Fruit fly (Drosophila melanogaster): Measurements from ENCODE around the gene Papst2.

The Papst2 gene

dm6 chr3L:17004218-17004759 is 38.3 kb upstream of the Papst2 start (continued):
- no peak for TF ChIP-seq CG15479 (GFP tag; optimal IDR thresholded peaks at IDR 0.05)
- TF ChIP-seq fru (optimal IDR thresholded peaks at IDR 0.05): no peak
- peak; percentile 84 for TF ChIP-seq Dad (GFP tag; optimal IDR thresholded peaks at IDR 0.05)
- peak; percentile 80 for TF ChIP-seq E2f1 (GFP tag; IDR thresholded peaks at IDR 0.05)
- TF ChIP-seq CG11456 (GFP tag; IDR thresholded peaks at IDR 0.05): peak; percentile 71
- peak; percentile 86 for TF ChIP-seq CG11093 (GFP tag; IDR thresholded peaks at IDR 0.05)
- TF ChIP-seq CG1832 (GFP tag; optimal IDR thresholded peaks at IDR 0.05): peak; percentile 28
- TF ChIP-seq CG10543 (GFP tag; optimal IDR thresholded peaks at IDR 0.05): peak; percentile 67
- peak; percentile 78 for TF ChIP-seq da (GFP tag; optimal IDR thresholded peaks at IDR 0.05)
- TF ChIP-seq CG8388 (GFP tag; optimal IDR thresholded peaks at IDR 0.05): peak; percentile 83
- TF ChIP-seq prd (optimal IDR thresholded peaks at IDR 0.05): no peak
- peak; percentile 90 for TF ChIP-seq prd (GFP tag; IDR thresholded peaks at IDR 0.05)
- peak; percentile 79 for TF ChIP-seq CG10979 (tag; optimal IDR thresholded peaks at IDR 0.05)
- peak; percentile 51 for TF ChIP-seq NC2β (GFP tag; optimal IDR thresholded peaks at IDR 0.05)
- peak; percentile 49 for TF ChIP-seq grn (GFP tag; optimal IDR thresholded peaks at IDR 0.05)
- peak; percentile 86 for TF ChIP-seq Atf6 (GFP tag; IDR thresholded peaks at IDR 0.05)
- peak; percentile 91 for TF ChIP-seq CG18599 (GFP tag; optimal IDR thresholded peaks at IDR 0.05)
- peak; percentile 72 for TF ChIP-seq D19B (GFP tag; optimal IDR thresholded peaks at IDR 0.05)
- TF ChIP-seq Oli (tag; optimal IDR thresholded peaks at IDR 0.05): peak; percentile 93
- TF ChIP-seq MTF-1 (GFP tag; optimal IDR thresholded peaks at IDR 0.05; ENCODE audit: borderline replicate concordance): peak; percentile 19
- peak; percentile 83 for TF ChIP-seq CG10366 (GFP tag; IDR thresholded peaks at IDR 0.05)
- no peak for TF ChIP-seq sna (GFP tag; IDR thresholded peaks at IDR 0.05; ENCODE audit: partially characterized antibody)
- no peak for TF ChIP-seq h (optimal IDR thresholded peaks at IDR 0.05)
- TF ChIP-seq Gsc (GFP tag; IDR thresholded peaks at IDR 0.05): peak; percentile 62
- TF ChIP-seq kay (GFP tag; optimal IDR thresholded peaks at IDR 0.05): peak; percentile 9
- TF ChIP-seq CG14441 (GFP tag; IDR thresholded peaks at IDR 0.05): peak; percentile 88
- TF ChIP-seq nmo (GFP tag; optimal IDR thresholded peaks at IDR 0.05): peak; percentile 93
- TF ChIP-seq Sox100B (GFP tag; optimal IDR thresholded peaks at IDR 0.05): peak; percentile 89
- peak; percentile 12 for TF ChIP-seq abd-A (tag; optimal IDR thresholded peaks at IDR 0.05)
- TF ChIP-seq cg (GFP tag; optimal IDR thresholded peaks at IDR 0.05): no peak
- TF ChIP-seq CG10209 (GFP tag; optimal IDR thresholded peaks at IDR 0.05): peak; percentile 88
- no peak for TF ChIP-seq yki (optimal IDR thresholded peaks at IDR 0.05)
- TF ChIP-seq Xbp1 (GFP tag; optimal IDR thresholded peaks at IDR 0.05): peak; percentile 84
- TF ChIP-seq CG5245 (GFP tag; optimal IDR thresholded peaks at IDR 0.05): peak; percentile 71
- TF ChIP-seq D19A (tag; optimal IDR thresholded peaks at IDR 0.05): peak; percentile 72
- peak; percentile 79 for TF ChIP-seq CG9932 (GFP tag; IDR thresholded peaks at IDR 0.05)
- peak; percentile 88 for TF ChIP-seq HLH3B (GFP tag; IDR thresholded peaks at IDR 0.05)
- TF ChIP-seq CG12236 (GFP tag; optimal IDR thresholded peaks at IDR 0.05): peak; percentile 85
- TF ChIP-seq sob (GFP tag; IDR thresholded peaks at IDR 0.05): peak; percentile 70
- peak; percentile 79 for TF ChIP-seq salm (tag; optimal IDR thresholded peaks at IDR 0.05)
- no peak for TF ChIP-seq Lpt (GFP tag; optimal IDR thresholded peaks at IDR 0.05)
- TF ChIP-seq dpn (GFP tag; optimal IDR thresholded peaks at IDR 0.05): peak; percentile 88 to 90
- peak; percentile 88 for TF ChIP-seq CG34422 (GFP tag; IDR thresholded peaks at IDR 0.05)
- peak; percentile 86 for TF ChIP-seq Six4 (GFP tag; optimal IDR thresholded peaks at IDR 0.05)
- no peak for TF ChIP-seq Dfd (GFP tag; optimal IDR thresholded peaks at IDR 0.05)
- TF ChIP-seq B-H2 (GFP tag; optimal IDR thresholded peaks at IDR 0.05): no peak
- peak; percentile 88 for TF ChIP-seq unpg (GFP tag; optimal IDR thresholded peaks at IDR 0.05)
- TF ChIP-seq CG1792 (GFP tag; optimal IDR thresholded peaks at IDR 0.05): peak; percentile 87
- TF ChIP-seq slp2 (GFP tag; optimal IDR thresholded peaks at IDR 0.05): peak; percentile 83
- peak; percentile 82 to 95 for TF ChIP-seq Hr51 (GFP tag; optimal IDR thresholded peaks at IDR 0.05)
- no peak for TF ChIP-seq lbe (GFP tag; optimal IDR thresholded peaks at IDR 0.05)
- peak; percentile 83 for TF ChIP-seq CG4730 (GFP tag; IDR thresholded peaks at IDR 0.05)

All from whole organism, embryonic.